Fruit fly (Drosophila melanogaster): ENCODE measurements around the gene mge.

The mge gene

DNA sequence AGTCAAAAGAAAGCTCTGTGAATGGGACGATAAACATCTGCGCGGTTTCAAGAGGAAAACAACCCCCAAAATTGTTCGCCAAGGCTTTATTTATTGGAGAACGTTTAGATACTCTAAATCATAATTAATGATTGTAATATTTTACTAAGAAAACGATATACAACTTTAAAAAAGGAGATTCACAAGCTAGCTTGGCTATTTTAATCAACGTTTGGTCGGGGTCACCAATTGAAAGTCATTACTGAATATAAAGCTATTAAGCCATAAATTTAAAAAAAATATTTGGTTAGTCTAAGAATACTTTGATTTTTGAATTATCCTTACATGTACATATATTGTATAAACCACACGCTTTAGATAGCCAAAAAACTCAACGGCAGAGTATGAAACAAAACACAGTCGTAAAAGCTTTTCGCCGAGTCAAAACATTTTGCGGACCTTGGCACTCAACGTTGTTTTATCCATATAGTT is 17.5 kb downstream of the mge start, which contains the start of gene Fie (continued):
- TF ChIP-seq CG9797 (GFP tag; optimal IDR thresholded peaks at IDR 0.05) (no peak), Scr (GFP tag; IDR thresholded peaks at IDR 0.05; ENCODE audit: partially characterized antibody) (no peak), CG33557 (GFP tag; optimal IDR thresholded peaks at IDR 0.05) (no peak), CG9215 (GFP tag; IDR thresholded peaks at IDR 0.05) (peak; percentile 43; the same call in 1 of the 2 replicates), CG6654 (GFP tag; optimal IDR thresholded peaks at IDR 0.05) (no peak), aop (GFP tag; IDR thresholded peaks at IDR 0.05) (no peak), CG18262 (tag; optimal IDR thresholded peaks at IDR 0.05) (peak; percentile 61), Tbp (GFP tag; optimal IDR thresholded peaks at IDR 0.05) (no peak), Dbx (GFP tag; IDR thresholded peaks at IDR 0.05) (no peak), cg (GFP tag; optimal IDR thresholded peaks at IDR 0.05) (no peak), Lpt (GFP tag; optimal IDR thresholded peaks at IDR 0.05) (no peak), Mad (GFP tag; optimal IDR thresholded peaks at IDR 0.05) (peak; percentile 17), CG2889 (GFP tag; IDR thresholded peaks at IDR 0.05) (no peak), Dip2 (GFP tag; IDR thresholded peaks at IDR 0.05) (no peak), Hmx (GFP tag; optimal IDR thresholded peaks at IDR 0.05) (no peak), Stat92E (GFP tag; optimal IDR thresholded peaks at IDR 0.05) (no peak), CG7745 (tag; optimal IDR thresholded peaks at IDR 0.05) (no peak), slou (GFP tag; optimal IDR thresholded peaks at IDR 0.05) (peak; percentile 40), CG32532 (GFP tag; IDR thresholded peaks at IDR 0.05) (peak; percentile 63), eyg (GFP tag; optimal IDR thresholded peaks at IDR 0.05) (no peak), CG8089 (GFP tag; optimal IDR thresholded peaks at IDR 0.05) (no peak), CG9727 (GFP tag; optimal IDR thresholded peaks at IDR 0.05) (peak; percentile 70), CG12236 (GFP tag; optimal IDR thresholded peaks at IDR 0.05) (no peak), CG11398 (GFP tag; optimal IDR thresholded peaks at IDR 0.05) (no peak), CG17802 (tag; optimal IDR thresholded peaks at IDR 0.05) (no peak), pho (GFP tag; optimal IDR thresholded peaks at IDR 0.05) (peak; percentile 47), E2f1 (GFP tag; IDR thresholded peaks at IDR 0.05) (peak; percentile 43; the same call in 1 of the 2 replicates), HLHmδ (GFP tag; optimal IDR thresholded peaks at IDR 0.05) (no peak), CG7839 (tag; optimal IDR thresholded peaks at IDR 0.05) (peak; percentile 68), sug (tag; optimal IDR thresholded peaks at IDR 0.05) (no peak), tap (tag; optimal IDR thresholded peaks at IDR 0.05) (no peak), her (GFP tag; optimal IDR thresholded peaks at IDR 0.05) (no peak), Xrp1 (GFP tag; IDR thresholded peaks at IDR 0.05) (peak; percentile 58), Hr39 (optimal IDR thresholded peaks at IDR 0.05) (no peak), CG11504 (tag; optimal IDR thresholded peaks at IDR 0.05) (peak; percentile 80), chif (GFP tag; optimal IDR thresholded peaks at IDR 0.05) (no peak), CG2712 (tag; optimal IDR thresholded peaks at IDR 0.05) (peak; percentile 56), CG3838 (GFP tag; optimal IDR thresholded peaks at IDR 0.05) (peak; percentile 2), Hsf (GFP tag; optimal IDR thresholded peaks at IDR 0.05) (peak; percentile 64), toy (GFP tag; IDR thresholded peaks at IDR 0.05) (no peak), disco-r (GFP tag; optimal IDR thresholded peaks at IDR 0.05) (no peak), nau (GFP tag; optimal IDR thresholded peaks at IDR 0.05) (peak; percentile 29), dpn (GFP tag; optimal IDR thresholded peaks at IDR 0.05) (peak; percentile 31 to 50), otp (GFP tag; IDR thresholded peaks at IDR 0.05) (no peak), CG2202 (tag; optimal IDR thresholded peaks at IDR 0.05) (no peak), ttk (GFP tag; IDR thresholded peaks at IDR 0.05) (no peak), chn (GFP tag; optimal IDR thresholded peaks at IDR 0.05) (peak; percentile 51), Fer3 (tag; optimal IDR thresholded peaks at IDR 0.05) (peak; percentile 63), Sry-δ (GFP tag; optimal IDR thresholded peaks at IDR 0.05) (no peak), CG3847 (GFP tag; IDR thresholded peaks at IDR 0.05) (no peak), Nf-YA (GFP tag; IDR thresholded peaks at IDR 0.05) (no peak), CG18011 (GFP tag; optimal IDR thresholded peaks at IDR 0.05) (peak; percentile 30)

Measured in whole organism, embryonic.